Worm (Caenorhabditis elegans): ENCODE results near the gene pqn-83.

Gene pqn-83

DNA sequence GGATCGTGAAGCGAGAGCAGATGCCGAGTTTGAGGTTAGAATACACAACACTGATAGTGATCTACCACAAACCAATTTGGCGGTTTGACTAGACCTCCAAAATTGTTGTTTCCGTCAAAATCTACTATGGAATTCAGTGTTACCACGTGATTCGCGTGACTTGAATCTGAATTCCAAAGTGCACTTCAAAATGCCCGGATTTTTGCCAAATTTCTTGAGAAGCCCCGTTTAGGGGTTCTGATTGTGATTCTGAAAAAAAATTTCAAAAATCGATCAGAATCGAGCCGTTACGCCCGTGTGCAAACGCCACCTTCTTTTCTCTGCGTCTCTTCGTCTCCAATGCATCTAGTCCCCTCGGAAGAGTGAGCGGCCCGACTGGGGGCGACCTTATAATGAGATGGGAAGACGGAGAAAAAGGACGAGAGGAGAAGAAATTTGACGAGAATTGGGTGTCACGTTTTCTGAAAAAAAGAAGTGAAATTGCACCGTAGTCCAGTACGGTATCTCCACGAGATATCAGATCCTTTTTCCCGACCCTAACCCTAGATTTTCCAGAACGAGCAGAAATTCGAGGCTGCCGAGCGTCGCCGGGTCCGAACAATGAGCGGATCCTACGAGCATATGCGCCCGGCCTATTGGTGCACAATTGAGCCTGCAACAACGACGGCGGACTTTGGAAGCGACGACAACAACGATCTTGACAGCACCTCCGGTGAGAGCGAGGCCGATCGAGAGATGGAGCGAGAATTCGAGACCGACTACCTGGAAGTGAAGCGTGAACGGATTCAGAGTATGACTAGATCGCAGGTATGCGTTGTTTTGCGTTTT lies 27.6 kb downstream of the pqn-83 start (continued):
- no peak for TF ChIP-seq lin-1 (GFP tag; IDR thresholded peaks at IDR 0.05)
- no peak for TF ChIP-seq R02D3.7 (tag; optimal IDR thresholded peaks at IDR 0.05)
- peak; percentile 11 for TF ChIP-seq dve-1 (tag; optimal IDR thresholded peaks at IDR 0.05; ENCODE audit: insufficient read depth)
- no peak for TF ChIP-seq ceh-20 (GFP tag; IDR thresholded peaks at IDR 0.05)
- no peak for TF ChIP-seq zag-1 (tag; optimal IDR thresholded peaks at IDR 0.05)
- TF ChIP-seq D1046.2 (GFP tag; IDR thresholded peaks at IDR 0.05) = peak; percentile 27; the same call in 1 of the 2 replicates
- TF ChIP-seq dmd-8 (GFP tag; IDR thresholded peaks at IDR 0.05) = no peak
- no peak for TF ChIP-seq ztf-7 (tag; optimal IDR thresholded peaks at IDR 0.05)
- TF ChIP-seq lim-7 (GFP tag; IDR thresholded peaks at IDR 0.05) = no peak
- no peak for TF ChIP-seq nhr-28 (tag; optimal IDR thresholded peaks at IDR 0.05)
- TF ChIP-seq Y5F2A.4 (GFP tag; optimal IDR thresholded peaks at IDR 0.05) = no peak
- no peak for TF ChIP-seq aly-2 (tag; optimal IDR thresholded peaks at IDR 0.05)
- no peak for TF ChIP-seq lir-3 (tag; optimal IDR thresholded peaks at IDR 0.05)

- TF ChIP-seq lin-13 (GFP tag; optimal IDR thresholded peaks at IDR 0.05) = peak; percentile 92
- TF ChIP-seq dpl-1 (GFP tag; optimal IDR thresholded peaks at IDR 0.05) = peak; percentile 75
- TF ChIP-seq snpc-1.2 (GFP tag; IDR thresholded peaks at IDR 0.05) = peak; percentile 30; the same call in 1 of the 2 replicates
- TF ChIP-seq lin-39 (tag; optimal IDR thresholded peaks at IDR 0.05) = peak; percentile 79
- peak; percentile 76; the same call in 1 of the 2 replicates for TF ChIP-seq D1046.2 (GFP tag; IDR thresholded peaks at IDR 0.05)
- peak in 1 of 2 experiments; percentile 49; a peak in 1 of 4 replicates for TF ChIP-seq madf-5 (GFP tag; IDR thresholded peaks at IDR 0.05)
- no peak for TF ChIP-seq ztf-7 (tag; optimal IDR thresholded peaks at IDR 0.05)
- TF ChIP-seq egl-27 (tag; optimal IDR thresholded peaks at IDR 0.05) = no peak
- peak; percentile 94 for TF ChIP-seq fkh-10 (GFP tag; optimal IDR thresholded peaks at IDR 0.05)
- peak; percentile 90 for TF ChIP-seq mdt-29 (GFP tag; IDR thresholded peaks at IDR 0.05)
- peak; percentile 95 for TF ChIP-seq F37D6.2 (tag; optimal IDR thresholded peaks at IDR 0.05)
- TF ChIP-seq hmg-1.1 (GFP tag; IDR thresholded peaks at IDR 0.05) = peak; percentile 98
- peak; percentile 12 for TF ChIP-seq lir-3 (tag; optimal IDR thresholded peaks at IDR 0.05)
- peak; percentile 57 for TF ChIP-seq nhr-237 (tag; optimal IDR thresholded peaks at IDR 0.05)
- no peak for TF ChIP-seq skn-1 (tag; optimal IDR thresholded peaks at IDR 0.05)
- peak; percentile 28 for TF ChIP-seq unc-130 (GFP tag; optimal IDR thresholded peaks at IDR 0.05)
- 0 out of 2 replicates have a peak, but pooled peaks have one; percentile 7 for TF ChIP-seq zip-11 (GFP tag; IDR thresholded peaks at IDR 0.05)
- peak; percentile 98 for TF ChIP-seq nhr-28 (tag; optimal IDR thresholded peaks at IDR 0.05)
- peak; percentile 86 for TF ChIP-seq nhr-48 (tag; optimal IDR thresholded peaks at IDR 0.05)
- TF ChIP-seq hif-1 (tag; optimal IDR thresholded peaks at IDR 0.05) = peak; percentile 35 to 97
- TF ChIP-seq nhr-77 (tag; optimal IDR thresholded peaks at IDR 0.05) = peak; percentile 98
- TF ChIP-seq daf-8 (GFP tag; IDR thresholded peaks at IDR 0.05) = 0 out of 2 replicates have a peak, but pooled peaks have one; percentile 53
- TF ChIP-seq F44E2.7 (GFP tag; IDR thresholded peaks at IDR 0.05) = no peak
- TF ChIP-seq nhr-102 (tag; optimal IDR thresholded peaks at IDR 0.05) = peak; percentile 88
- TF ChIP-seq ztf-11 (tag; optimal IDR thresholded peaks at IDR 0.05) = no peak
- TF ChIP-seq duxl-1 (tag; optimal IDR thresholded peaks at IDR 0.05; ENCODE audit: poor library complexity) = peak; percentile 11
- peak; percentile 99 for TF ChIP-seq aha-1 (tag)
- TF ChIP-seq dve-1 (tag; optimal IDR thresholded peaks at IDR 0.05; ENCODE audit: insufficient read depth) = peak; percentile 95
- no peak for TF ChIP-seq daf-19 (GFP tag; conservative IDR thresholded peaks at IDR 0.05)
- TF ChIP-seq mxl-3 (GFP tag; optimal IDR thresholded peaks at IDR 0.05) = peak; percentile 97
- TF ChIP-seq ama-1 (optimal IDR thresholded peaks at IDR 0.05) = peak; percentile 98
- TF ChIP-seq tag-97 (GFP tag; IDR thresholded peaks at IDR 0.05) = no peak
- TF ChIP-seq nhr-41 (GFP tag; IDR thresholded peaks at IDR 0.05) = peak; percentile 77; the same call in 1 of the 2 replicates
- peak; percentile 94 for TF ChIP-seq vab-7 (GFP tag; IDR thresholded peaks at IDR 0.05)
- TF ChIP-seq saeg-2 (GFP tag; IDR thresholded peaks at IDR 0.05) = peak; percentile 79; the same call in 1 of the 2 replicates
- peak; percentile 95 for TF ChIP-seq tra-1 (GFP tag; IDR thresholded peaks at IDR 0.05)
- TF ChIP-seq nhr-42 (GFP tag; IDR thresholded peaks at IDR 0.05) = peak; percentile 94
- peak in 1 of 2 experiments; percentile 17 for TF ChIP-seq daf-16 (GFP tag; optimal IDR thresholded peaks at IDR 0.05)
- peak; percentile 47 for TF ChIP-seq daf-16 (tag; optimal IDR thresholded peaks at IDR 0.05)
- TF ChIP-seq nhr-76 (tag; optimal IDR thresholded peaks at IDR 0.05) = peak; percentile 26
These were observed 28.7 kb downstream of the pqn-83 start, which contains the start of gene Y39E4B.6 for ce11 chrIII:13070548-13071050. Y39E4B.6 (plus strand) TSS chrIII:13070756.

Measured in whole organism, L4 larva.